Worm (Caenorhabditis elegans): ENCODE data around the gene pqn-41.

- TF ChIP-seq lin-39 (tag; optimal IDR thresholded peaks at IDR 0.05): no peak
- no peak for TF ChIP-seq unc-62 (GFP tag; optimal IDR thresholded peaks at IDR 0.05)
- TF ChIP-seq ama-1 (optimal IDR thresholded peaks at IDR 0.05): no peak
- no peak for TF ChIP-seq ztf-4 (tag; optimal IDR thresholded peaks at IDR 0.05)
- TF ChIP-seq egl-27 (tag; optimal IDR thresholded peaks at IDR 0.05): no peak
- no peak for TF ChIP-seq sma-3 (GFP tag; optimal IDR thresholded peaks at IDR 0.05)
These were observed 45.6 kb upstream of the pqn-41 start, which contains the start of gene ttc-7 for ce11 chrIII:1860129-1860528.

All from whole organism, L2 larva.